Worm (Caenorhabditis elegans): ENCODE data around the gene clk-1.

Gene clk-1

ce11 chrIII:5304044-5304443 is 26.4 kb downstream of the clk-1 start:
- TF ChIP-seq F13C5.2 (tag; optimal IDR thresholded peaks at IDR 0.05), result no peak
- TF ChIP-seq sea-1 (GFP tag; conservative IDR thresholded peaks at IDR 0.05), result no peak
- TF ChIP-seq tra-4 (tag; optimal IDR thresholded peaks at IDR 0.05), result no peak
- no peak for TF ChIP-seq flt-1 (GFP tag; IDR thresholded peaks at IDR 0.05)
- TF ChIP-seq pes-1 (GFP tag; IDR thresholded peaks at IDR 0.05), result no peak
- TF ChIP-seq scrt-1 (GFP tag; IDR thresholded peaks at IDR 0.05), result no peak
- TF ChIP-seq aly-1 (tag; optimal IDR thresholded peaks at IDR 0.05), result no peak
- TF ChIP-seq ceh-13 (GFP tag; optimal IDR thresholded peaks at IDR 0.05), result no peak
- no peak for TF ChIP-seq ets-7 (tag; optimal IDR thresholded peaks at IDR 0.05)
- no peak for TF ChIP-seq hmg-4 (GFP tag; optimal IDR thresholded peaks at IDR 0.05)
- TF ChIP-seq ceh-36 (tag; optimal IDR thresholded peaks at IDR 0.05), result no peak
- no peak for TF ChIP-seq ama-1 (optimal IDR thresholded peaks at IDR 0.05)
- no peak for TF ChIP-seq B0310.2 (tag; optimal IDR thresholded peaks at IDR 0.05)
- no peak for TF ChIP-seq tbx-37 (GFP tag; conservative IDR thresholded peaks at IDR 0.05)
- no peak for TF ChIP-seq hmbx-1 (tag; optimal IDR thresholded peaks at IDR 0.05)
- TF ChIP-seq hnd-1 (tag; optimal IDR thresholded peaks at IDR 0.05), result no peak

DNA sequence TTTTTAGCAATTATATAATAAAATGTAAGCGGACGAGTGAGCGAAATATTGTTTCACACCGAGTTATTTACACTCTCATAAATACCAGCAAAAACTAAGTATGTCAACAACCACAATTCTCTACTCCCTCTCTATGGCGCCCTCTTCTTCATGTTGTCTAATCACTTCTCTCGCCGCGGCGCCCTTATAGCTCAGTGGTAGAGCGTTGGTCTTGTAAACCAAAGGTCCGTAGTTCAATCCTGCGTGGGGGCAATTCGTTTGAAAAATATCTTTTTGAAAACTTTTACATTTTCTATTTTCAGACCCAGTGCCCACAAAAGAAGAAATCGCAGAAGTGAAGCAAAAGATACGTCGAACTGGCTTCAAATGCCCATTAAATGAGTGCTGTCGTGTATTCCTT is 28.0 kb downstream of the clk-1 start:
- TF ChIP-seq pes-1 (GFP tag; IDR thresholded peaks at IDR 0.05) (peak; percentile 81), ceh-36 (tag; optimal IDR thresholded peaks at IDR 0.05) (peak; percentile 51), B0310.2 (tag; optimal IDR thresholded peaks at IDR 0.05) (no peak), tbx-37 (GFP tag; conservative IDR thresholded peaks at IDR 0.05) (peak; percentile 72), sea-1 (GFP tag; conservative IDR thresholded peaks at IDR 0.05) (0 out of 2 replicates have a peak, but pooled peaks have one; percentile 54), hnd-1 (tag; optimal IDR thresholded peaks at IDR 0.05) (peak; percentile 44), F13C5.2 (tag; optimal IDR thresholded peaks at IDR 0.05) (peak; percentile 8), scrt-1 (GFP tag; IDR thresholded peaks at IDR 0.05) (peak; percentile 68; the same call in 1 of the 2 replicates), tra-4 (tag; optimal IDR thresholded peaks at IDR 0.05) (no peak), ceh-13 (GFP tag; optimal IDR thresholded peaks at IDR 0.05) (peak; percentile 9)

DNA sequence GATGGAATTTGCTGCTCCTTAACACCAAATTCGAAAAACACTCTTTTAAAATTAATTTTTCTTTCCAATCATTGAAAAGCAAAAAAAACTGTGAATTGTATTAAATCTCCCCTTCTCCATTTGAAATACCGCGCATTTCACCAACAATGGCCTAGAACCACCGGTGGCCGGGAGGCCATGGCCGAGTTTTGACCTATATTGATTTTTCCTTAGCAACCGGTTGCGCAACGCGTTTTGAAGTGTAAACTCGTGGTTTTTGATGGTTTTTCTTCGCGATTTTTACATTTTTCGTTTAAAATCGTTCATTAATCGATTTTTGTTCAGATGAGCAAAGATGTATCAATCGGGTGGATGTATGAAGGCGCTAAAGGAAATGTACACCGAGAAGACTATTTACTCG is 30.6 kb downstream of the clk-1 start, which contains the start of gene mog-3:
mog-3 (plus strand) TSS at position 319 of the 400 bp plus-strand sequence.
- TF ChIP-seq F13C5.2 (tag; optimal IDR thresholded peaks at IDR 0.05) (peak; percentile 15), B0310.2 (tag; optimal IDR thresholded peaks at IDR 0.05) (no peak), tbx-37 (GFP tag; conservative IDR thresholded peaks at IDR 0.05) (peak; percentile 83), hmbx-1 (tag; optimal IDR thresholded peaks at IDR 0.05) (no peak), ets-7 (tag; optimal IDR thresholded peaks at IDR 0.05) (peak; percentile 4), ama-1 (optimal IDR thresholded peaks at IDR 0.05) (no peak), flt-1 (GFP tag; IDR thresholded peaks at IDR 0.05) (0 out of 2 replicates have a peak, but pooled peaks have one; percentile 37), pes-1 (GFP tag; IDR thresholded peaks at IDR 0.05) (peak; percentile 63; the same call in 1 of the 2 replicates), tbx-11 (GFP tag; IDR thresholded peaks at IDR 0.05) (peak; percentile 22; the same call in 1 of the 2 replicates), scrt-1 (GFP tag; IDR thresholded peaks at IDR 0.05) (no peak), sea-1 (GFP tag; conservative IDR thresholded peaks at IDR 0.05) (no peak), hmg-4 (GFP tag; optimal IDR thresholded peaks at IDR 0.05) (no peak), ceh-13 (GFP tag; optimal IDR thresholded peaks at IDR 0.05) (no peak), aly-1 (tag; optimal IDR thresholded peaks at IDR 0.05) (no peak), tra-4 (tag; optimal IDR thresholded peaks at IDR 0.05) (peak; percentile 9)

ce11 chrIII:5310403-5310802 is 32.7 kb downstream of the clk-1 start:
- no peak for TF ChIP-seq ets-7 (tag; optimal IDR thresholded peaks at IDR 0.05)
- no peak for TF ChIP-seq sea-1 (GFP tag; conservative IDR thresholded peaks at IDR 0.05)
- TF ChIP-seq hmbx-1 (tag; optimal IDR thresholded peaks at IDR 0.05), result no peak
- TF ChIP-seq ceh-36 (tag; optimal IDR thresholded peaks at IDR 0.05), result no peak
- no peak for TF ChIP-seq pes-1 (GFP tag; IDR thresholded peaks at IDR 0.05)

DNA sequence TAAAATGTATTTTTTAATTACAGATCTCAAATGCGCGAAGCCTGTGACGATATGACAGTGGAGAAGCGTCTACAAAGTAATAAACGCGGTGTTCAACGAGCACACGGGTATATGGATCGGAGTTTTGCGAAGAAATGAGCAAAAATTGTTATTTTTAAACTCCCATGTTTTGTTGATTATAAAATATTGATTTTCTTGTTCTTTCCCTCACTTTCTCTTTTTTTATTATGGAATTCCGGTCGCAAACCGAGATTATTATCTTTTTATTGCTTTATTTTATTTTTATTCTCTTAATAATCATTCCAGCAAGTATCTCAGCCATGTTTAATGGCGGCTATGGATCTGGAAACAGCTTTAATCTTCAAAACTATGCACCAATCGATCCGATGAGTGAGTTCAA is 33.2 kb downstream of the clk-1 start, which contains the start of gene pqe-1:
pqe-1 (plus strand) TSS at position 301 of the 400 bp plus-strand sequence.
- no peak for TF ChIP-seq tbx-37 (GFP tag; conservative IDR thresholded peaks at IDR 0.05)
- TF ChIP-seq ets-7 (tag; optimal IDR thresholded peaks at IDR 0.05), result no peak
- TF ChIP-seq tra-4 (tag; optimal IDR thresholded peaks at IDR 0.05), result no peak
- no peak for TF ChIP-seq sea-1 (GFP tag; conservative IDR thresholded peaks at IDR 0.05)

DNA sequence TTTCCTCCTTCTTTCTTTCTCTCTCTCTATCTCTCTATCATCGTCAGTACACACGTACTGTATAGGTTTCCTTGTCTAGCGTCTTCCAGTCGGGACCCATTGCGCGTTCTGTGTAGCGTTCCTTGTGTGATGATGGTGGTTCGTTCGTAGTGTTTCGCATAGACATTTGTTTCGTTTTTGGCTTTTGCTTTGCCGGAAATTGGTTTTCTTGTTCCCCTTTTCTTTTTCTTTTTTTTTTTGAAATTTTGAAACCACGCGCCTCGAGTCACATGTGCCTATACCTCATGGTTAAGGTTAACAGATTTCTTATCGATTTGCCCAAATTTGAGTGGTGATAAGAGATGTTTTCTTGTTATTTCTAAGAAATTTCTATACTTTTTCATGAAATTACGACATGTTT is 40.9 kb downstream of the clk-1 start:
- TF ChIP-seq tra-4 (tag; optimal IDR thresholded peaks at IDR 0.05), result no peak
- TF ChIP-seq tbx-11 (GFP tag; IDR thresholded peaks at IDR 0.05), result no peak
- TF ChIP-seq sea-1 (GFP tag; conservative IDR thresholded peaks at IDR 0.05), result 0 out of 2 replicates have a peak, but pooled peaks have one; percentile 5
- peak; percentile 34 for TF ChIP-seq hmg-4 (GFP tag; optimal IDR thresholded peaks at IDR 0.05)

DNA sequence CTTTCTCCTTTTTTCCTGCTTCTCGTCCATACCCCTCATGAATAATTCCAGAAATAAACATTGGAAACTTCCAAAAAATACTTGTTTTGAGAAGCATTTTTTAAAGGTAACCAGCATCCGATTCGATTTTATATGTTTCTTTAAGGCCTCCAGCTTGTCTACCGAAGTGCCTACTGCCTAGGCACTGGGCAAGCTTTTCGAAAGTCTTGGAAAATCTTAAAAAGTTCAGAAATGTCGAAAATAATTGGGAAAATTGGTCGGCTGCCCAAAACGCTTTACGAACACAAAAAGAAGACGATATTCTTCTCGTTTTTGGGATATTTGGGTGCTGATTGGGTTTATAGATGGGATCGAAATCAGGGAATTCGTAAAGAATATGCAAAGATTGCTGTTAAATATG is 44.0 kb downstream of the clk-1 start, which contains the start of gene F52C9.3:
F52C9.3 (plus strand) TSS at position 225 of the 400 bp plus-strand sequence.
- TF ChIP-seq tra-4 (tag; optimal IDR thresholded peaks at IDR 0.05) (no peak), ceh-13 (GFP tag; optimal IDR thresholded peaks at IDR 0.05) (no peak), tbx-11 (GFP tag; IDR thresholded peaks at IDR 0.05) (no peak), hmbx-1 (tag; optimal IDR thresholded peaks at IDR 0.05) (no peak), ets-7 (tag; optimal IDR thresholded peaks at IDR 0.05) (no peak), hnd-1 (tag; optimal IDR thresholded peaks at IDR 0.05) (no peak), F13C5.2 (tag; optimal IDR thresholded peaks at IDR 0.05) (no peak), sea-1 (GFP tag; conservative IDR thresholded peaks at IDR 0.05) (no peak), hmg-4 (GFP tag; optimal IDR thresholded peaks at IDR 0.05) (no peak), ama-1 (optimal IDR thresholded peaks at IDR 0.05) (no peak), aly-1 (tag; optimal IDR thresholded peaks at IDR 0.05) (no peak), ceh-36 (tag; optimal IDR thresholded peaks at IDR 0.05) (no peak), B0310.2 (tag; optimal IDR thresholded peaks at IDR 0.05) (no peak), tbx-37 (GFP tag; conservative IDR thresholded peaks at IDR 0.05) (no peak), scrt-1 (GFP tag; IDR thresholded peaks at IDR 0.05) (no peak), flt-1 (GFP tag; IDR thresholded peaks at IDR 0.05) (no peak), pes-1 (GFP tag; IDR thresholded peaks at IDR 0.05) (no peak)

- no peak for TF ChIP-seq F13C5.2 (tag; optimal IDR thresholded peaks at IDR 0.05)
- TF ChIP-seq ceh-13 (GFP tag; optimal IDR thresholded peaks at IDR 0.05), result no peak
These were observed 48.6 kb downstream of the clk-1 start, which contains the start of gene sorf-2 for ce11 chrIII:5326323-5326722. sorf-2 (plus strand) TSS chrIII:5326623.
